Worm (Caenorhabditis elegans) whole organism, L3 larva: ENCODE results near the gene rga-1.

ENCODE experiments used
- R02D3.7 ChIP-seq: fragments of 150-350 bp; optimal IDR thresholded peaks from 2 replicates; lab custom pipeline; 2014; ENCODE audit warnings: missing biosample characterization, missing genetic modification characterization
- ZK546.5 ChIP-seq: sonication (generic microtip); optimal IDR thresholded peaks from 2 replicates; lab custom pipeline; 2017; ENCODE audit warnings: missing biosample characterization, missing genetic modification characterization
- ama-1 ChIP-seq: fragments of 150-350 bp; optimal IDR thresholded peaks from 2 replicates; lab custom pipeline; 2018
- ceh-16 ChIP-seq: sonication (generic microtip); optimal IDR thresholded peaks from 2 replicates; lab custom pipeline; 2017; ENCODE audit warnings: missing biosample characterization, missing genetic modification characterization
- ceh-28 ChIP-seq: fragments of 150-350 bp; optimal IDR thresholded peaks from 2 replicates; lab custom pipeline; 2014; ENCODE audit warnings: missing biosample characterization, missing genetic modification reagents, missing genetic modification characterization
- ceh-82 ChIP-seq: fragments of 150-350 bp; optimal IDR thresholded peaks from 2 replicates; lab custom pipeline; 2014; ENCODE audit warnings: missing biosample characterization, missing genetic modification characterization
- ceh-9 ChIP-seq: sonication (generic microtip); optimal IDR thresholded peaks from 2 replicates; lab custom pipeline; 2018; ENCODE audit warnings: missing biosample characterization, missing genetic modification characterization
- egl-27 ChIP-seq: sonication (generic microtip); optimal IDR thresholded peaks from 4 replicates; lab custom pipeline; 2017; ENCODE audit warnings: missing biosample characterization, missing genetic modification reagents, missing genetic modification characterization
- egl-5 ChIP-seq: fragments of 150-350 bp; optimal IDR thresholded peaks from 2 replicates; lab custom pipeline; 2017; ENCODE audit warnings: missing biosample characterization, missing genetic modification reagents, missing genetic modification characterization, inconsistent platforms
- elt-1 ChIP-seq: fragments of 150-350 bp; optimal IDR thresholded peaks from 2 replicates; lab custom pipeline; 2014; ENCODE audit warnings: missing biosample characterization, missing genetic modification characterization
- elt-2 ChIP-seq: sonication (generic microtip); optimal IDR thresholded peaks from 2 replicates; lab custom pipeline; 2016; ENCODE audit warnings: missing genetic modification reagents, mild to moderate bottlenecking, missing genetic modification characterization, missing compliant biosample characterization
- elt-3 ChIP-seq, 3 experiments: fragments of 150-350 bp in 1 of 3; sonication (generic microtip) in 2 of 3; optimal IDR thresholded peaks; 2 replicates in 2 of 3; 4 replicates in 1 of 3; lab custom pipeline; 2014 to 2017; ENCODE audit warnings: missing biosample characterization in 3 of 3, missing genetic modification characterization in 3 of 3
- fkh-2 ChIP-seq: fragments of 150-350 bp; optimal IDR thresholded peaks from 2 replicates; lab custom pipeline; 2014; ENCODE audit warnings: missing biosample characterization, missing genetic modification reagents, missing genetic modification characterization
- fos-1 ChIP-seq: fragments of 150-350 bp; optimal IDR thresholded peaks from 2 replicates; lab custom pipeline; 2014; ENCODE audit warnings: missing biosample characterization, missing genetic modification characterization
- hmg-11 ChIP-seq: sonication (generic microtip); optimal IDR thresholded peaks from 2 replicates; lab custom pipeline; 2016; ENCODE audit warnings: missing genetic modification characterization, missing compliant biosample characterization
- jun-1 ChIP-seq: fragments of 150-350 bp; optimal IDR thresholded peaks from 2 replicates; lab custom pipeline; 2014; ENCODE audit warnings: missing biosample characterization, missing genetic modification reagents, missing genetic modification characterization
- lin-15B ChIP-seq: fragments of 150-350 bp; optimal IDR thresholded peaks from 2 replicates; lab custom pipeline; 2014; ENCODE audit warnings: missing biosample characterization, missing genetic modification characterization
- lin-39 ChIP-seq: fragments of 150-350 bp; optimal IDR thresholded peaks from 2 replicates; lab custom pipeline; 2018; ENCODE audit warnings: missing biosample characterization, missing genetic modification reagents, missing genetic modification characterization
- lsy-12 ChIP-seq: sonication (generic microtip); optimal IDR thresholded peaks from 2 replicates; lab custom pipeline; 2016; ENCODE audit warnings: mild to moderate bottlenecking, missing genetic modification characterization, missing compliant biosample characterization
- mdl-1 ChIP-seq: fragments of 150-350 bp; optimal IDR thresholded peaks from 2 replicates; lab custom pipeline; 2014; ENCODE audit warnings: missing biosample characterization, missing genetic modification characterization
- mml-1 ChIP-seq: fragments of 150-350 bp; sonication (generic microtip); optimal IDR thresholded peaks from 3 replicates; lab custom pipeline; 2014; ENCODE audit warnings: missing biosample characterization, missing genetic modification characterization
- nfya-1 ChIP-seq: sonication (generic microtip); optimal IDR thresholded peaks from 2 replicates; lab custom pipeline; 2017; ENCODE audit warnings: missing genetic modification characterization, mild to moderate bottlenecking, missing compliant biosample characterization, antibody characterized with exemption, moderate library complexity; ENCODE audit not compliant: insufficient read depth
- nhr-11 ChIP-seq: fragments of 150-350 bp; optimal IDR thresholded peaks from 2 replicates; lab custom pipeline; 2014; ENCODE audit warnings: missing biosample characterization, missing genetic modification characterization
- nhr-12 ChIP-seq: fragments of 150-350 bp; optimal IDR thresholded peaks from 2 replicates; lab custom pipeline; 2014; ENCODE audit warnings: missing biosample characterization, missing genetic modification characterization
- nhr-23 ChIP-seq: fragments of 150-350 bp; optimal IDR thresholded peaks from 2 replicates; lab custom pipeline; 2014; ENCODE audit warnings: missing biosample characterization, missing genetic modification reagents, missing genetic modification characterization
- nhr-237 ChIP-seq: fragments of 150-350 bp; optimal IDR thresholded peaks from 2 replicates; lab custom pipeline; 2014; ENCODE audit warnings: missing biosample characterization, missing genetic modification characterization
- nhr-25 ChIP-seq: sonication (generic microtip); optimal IDR thresholded peaks from 2 replicates; lab custom pipeline; 2017; ENCODE audit warnings: missing biosample characterization, missing genetic modification characterization
- nhr-28 ChIP-seq: fragments of 150-350 bp; optimal IDR thresholded peaks from 2 replicates; lab custom pipeline; 2014; ENCODE audit warnings: missing biosample characterization, missing genetic modification characterization
- nhr-43 ChIP-seq: sonication (generic microtip); optimal IDR thresholded peaks from 2 replicates; lab custom pipeline; 2016; ENCODE audit warnings: mild to moderate bottlenecking, missing genetic modification characterization, missing compliant biosample characterization; ENCODE audit not compliant: poor library complexity, severe bottlenecking
- nhr-76 ChIP-seq: fragments of 150-350 bp; sonication (generic microtip); optimal IDR thresholded peaks from 5 replicates; lab custom pipeline; 2014; ENCODE audit warnings: missing biosample characterization, missing genetic modification characterization
- nhr-77 ChIP-seq: fragments of 150-350 bp; optimal IDR thresholded peaks from 2 replicates; lab custom pipeline; 2014; ENCODE audit warnings: missing biosample characterization, missing genetic modification characterization
- pha-4 ChIP-seq: fragments of 150-350 bp; optimal IDR thresholded peaks from 2 replicates; lab custom pipeline; 2014; ENCODE audit warnings: missing biosample characterization, missing genetic modification reagents, missing genetic modification characterization
- pqm-1 ChIP-seq: fragments of 150-350 bp; optimal IDR thresholded peaks from 2 replicates; lab custom pipeline; 2017; ENCODE audit warnings: missing biosample characterization, missing genetic modification characterization, inconsistent platforms
- sea-2 ChIP-seq: fragments of 150-350 bp; sonication (generic microtip); optimal IDR thresholded peaks from 4 replicates; lab custom pipeline; 2014; ENCODE audit warnings: missing biosample characterization, missing genetic modification reagents, missing genetic modification characterization
- skn-1 ChIP-seq: fragments of 150-350 bp; optimal IDR thresholded peaks from 2 replicates; lab custom pipeline; 2014; ENCODE audit warnings: missing biosample characterization, missing genetic modification characterization
- snpc-4 ChIP-seq: fragments of 150-350 bp; optimal IDR thresholded peaks from 2 replicates; lab custom pipeline; 2014; ENCODE audit warnings: missing biosample characterization, missing genetic modification characterization
- tbx-2 ChIP-seq: sonication (generic microtip); optimal IDR thresholded peaks from 2 replicates; lab custom pipeline; 2016; ENCODE audit warnings: mild to moderate bottlenecking, missing genetic modification characterization, missing compliant biosample characterization
- unc-39 ChIP-seq: sonication (generic microtip); optimal IDR thresholded peaks from 4 replicates; lab custom pipeline; 2017; ENCODE audit warnings: missing biosample characterization, missing genetic modification characterization
- unc-62 ChIP-seq: fragments of 150-350 bp; sonication (generic microtip); optimal IDR thresholded peaks from 4 replicates; lab custom pipeline; 2014; ENCODE audit warnings: missing biosample characterization, missing genetic modification reagents, missing genetic modification characterization
- zag-1 ChIP-seq: fragments of 150-350 bp; optimal IDR thresholded peaks from 2 replicates; lab custom pipeline; 2014; ENCODE audit warnings: missing biosample characterization, missing genetic modification characterization
- ztf-11 ChIP-seq: fragments of 150-350 bp; optimal IDR thresholded peaks from 2 replicates; lab custom pipeline; 2014; ENCODE audit warnings: missing biosample characterization, missing genetic modification characterization

rga-1 gene

ce11 chrII:11472542-11472941 is 7.8 kb downstream of the rga-1 start:
- peak; percentile 4 for TF ChIP-seq mdl-1
- no peak for TF ChIP-seq lin-15B
- TF ChIP-seq ZK546.5 (tag; lab: Kevin White, UChicago): no peak
- TF ChIP-seq fkh-2: no peak
- no peak for TF ChIP-seq ceh-16
- TF ChIP-seq nhr-76 (tag; lab: Kevin White, UChicago): no peak
- TF ChIP-seq snpc-4 (tag; lab: Kevin White, UChicago): peak; percentile 47
- TF ChIP-seq lin-39 (tag; lab: Kevin White, UChicago): no peak
- peak; percentile 77 for TF ChIP-seq pqm-1 (tag; lab: Kevin White, UChicago)
- TF ChIP-seq pha-4 (tag; lab: Kevin White, UChicago): peak; percentile 5
- no peak for TF ChIP-seq ceh-9
- no peak for TF ChIP-seq nhr-77 (tag; lab: Kevin White, UChicago)
- no peak for TF ChIP-seq elt-1 (tag; lab: Kevin White, UChicago)
- TF ChIP-seq elt-2 (tag; lab: Kevin White, UChicago): peak; percentile 77
- no peak for TF ChIP-seq nfya-1
- no peak for TF ChIP-seq nhr-23
- no peak for TF ChIP-seq sea-2 (GFP tag; lab: Kevin White, UChicago)
- TF ChIP-seq R02D3.7: no peak
- no peak for TF ChIP-seq ztf-11 (tag; lab: Kevin White, UChicago)
- peak; percentile 15 for TF ChIP-seq skn-1 (tag; lab: Kevin White, UChicago)
- no peak for TF ChIP-seq nhr-237 (tag; lab: Kevin White, UChicago)
- TF ChIP-seq nhr-25: peak; percentile 51
- TF ChIP-seq elt-3 (tag; optimal IDR thresholded peaks at IDR 0.05; lab: Kevin White, UChicago): peak; percentile 24 to 86 (median 76)
- TF ChIP-seq ama-1 (lab: Kevin White, UChicago): no peak
- TF ChIP-seq nhr-11 (tag; lab: Kevin White, UChicago): no peak
- TF ChIP-seq nhr-12: no peak
- no peak for TF ChIP-seq unc-62 (GFP tag; lab: Kevin White, UChicago)
- no peak for TF ChIP-seq tbx-2 (tag; lab: Kevin White, UChicago)
- TF ChIP-seq egl-27 (tag; lab: Kevin White, UChicago): no peak
- TF ChIP-seq ceh-28 (tag; lab: Kevin White, UChicago): no peak
- no peak for TF ChIP-seq mml-1
- TF ChIP-seq zag-1 (tag; lab: Kevin White, UChicago): no peak
- TF ChIP-seq unc-39 (tag; lab: Kevin White, UChicago): no peak
- no peak for TF ChIP-seq egl-5 (tag; lab: Kevin White, UChicago)
- TF ChIP-seq nhr-43: peak; percentile 75
- TF ChIP-seq jun-1 (tag; lab: Kevin White, UChicago): peak; percentile 46
- TF ChIP-seq nhr-28: no peak
- no peak for TF ChIP-seq fos-1 (tag; lab: Kevin White, UChicago)
- TF ChIP-seq, all 47 proteins: peak for 10

ce11 chrII:11473525-11474181 is 9.0 kb downstream of the rga-1 start, which contains the start of the genes metl-1 and W02B12.11:
metl-1 (minus strand) TSS chrII:11473575.
W02B12.11 (plus strand) TSS chrII:11473861.
- TF ChIP-seq ceh-28 (tag; lab: Kevin White, UChicago) (peak; percentile 63), lin-39 (tag; lab: Kevin White, UChicago) (peak; percentile 40), nhr-25 (peak; percentile 60), nhr-11 (tag; lab: Kevin White, UChicago) (no peak), pqm-1 (tag; lab: Kevin White, UChicago) (peak; percentile 26), jun-1 (tag; lab: Kevin White, UChicago) (peak; percentile 62), lsy-12 (tag; lab: Kevin White, UChicago) (peak; percentile 65), nhr-12 (no peak), elt-2 (tag; lab: Kevin White, UChicago) (peak; percentile 59), ama-1 (lab: Kevin White, UChicago) (no peak), tbx-2 (tag; lab: Kevin White, UChicago) (peak; percentile 80), nhr-76 (tag; lab: Kevin White, UChicago) (no peak), R02D3.7 (peak; percentile 81), ceh-82 (tag; lab: Kevin White, UChicago) (peak; percentile 58), snpc-4 (tag; lab: Kevin White, UChicago) (no peak), nhr-43 (peak; percentile 86), skn-1 (tag; lab: Kevin White, UChicago) (peak; percentile 44), nhr-77 (tag; lab: Kevin White, UChicago) (peak; percentile 10), elt-3 (tag; optimal IDR thresholded peaks at IDR 0.05; lab: Kevin White, UChicago) (no peak), egl-5 (tag; lab: Kevin White, UChicago) (peak; percentile 36), mml-1 (no peak), hmg-11 (peak; percentile 83), lin-15B (peak; percentile 69), elt-1 (tag; lab: Kevin White, UChicago) (peak; percentile 11), nhr-23 (peak; percentile 95)
